Worm (Caenorhabditis elegans) whole organism, mixed stage, embryonic: ENCODE data around the gene F35H8.12.

Source experiments
- M03D4.4 ChIP-seq: sonication (generic microtip); optimal IDR thresholded peaks from 2 replicates; lab custom pipeline; 2017; ENCODE audit warnings: mild to moderate bottlenecking, missing genetic modification characterization, missing compliant biosample characterization
- ces-1 ChIP-seq: fragments of 150-350 bp; optimal IDR thresholded peaks from 2 replicates; lab custom pipeline; 2014; ENCODE audit warnings: missing biosample characterization, missing genetic modification reagents, missing genetic modification characterization
- lin-13 ChIP-seq: fragments of 150-350 bp; optimal IDR thresholded peaks from 2 replicates; lab custom pipeline; 2014; ENCODE audit warnings: missing biosample characterization, missing genetic modification characterization
- lsy-2 ChIP-seq: fragments of 150-350 bp; optimal IDR thresholded peaks from 2 replicates; lab custom pipeline; 2014; ENCODE audit warnings: missing biosample characterization, missing genetic modification characterization
- nhr-12 ChIP-seq: fragments of 150-350 bp; optimal IDR thresholded peaks from 2 replicates; lab custom pipeline; 2014; ENCODE audit warnings: missing biosample characterization, missing genetic modification characterization
- nhr-237 ChIP-seq: fragments of 150-350 bp; optimal IDR thresholded peaks from 2 replicates; lab custom pipeline; 2014; ENCODE audit warnings: missing biosample characterization, missing genetic modification characterization
- nhr-28 ChIP-seq: fragments of 150-350 bp; optimal IDR thresholded peaks from 2 replicates; lab custom pipeline; 2014; ENCODE audit warnings: missing biosample characterization, missing genetic modification characterization
- nhr-76 ChIP-seq: sonication (generic microtip); optimal IDR thresholded peaks from 2 replicates; lab custom pipeline; 2017; ENCODE audit warnings: missing biosample characterization, missing genetic modification characterization
- pha-4 ChIP-seq: fragments of 150-350 bp; optimal IDR thresholded peaks from 2 replicates; lab custom pipeline; 2018; ENCODE audit warnings: missing biosample characterization, missing genetic modification reagents, missing genetic modification characterization
- snpc-4 ChIP-seq: fragments of 150-350 bp; optimal IDR thresholded peaks from 2 replicates; lab custom pipeline; 2014; ENCODE audit warnings: missing biosample characterization, missing genetic modification characterization
- sptf-1 ChIP-seq: sonication (generic microtip); optimal IDR thresholded peaks from 2 replicates; lab custom pipeline; 2017; ENCODE audit warnings: mild to moderate bottlenecking, missing genetic modification characterization, moderate library complexity, missing compliant biosample characterization
- unc-62 ChIP-seq: fragments of 150-350 bp; optimal IDR thresholded peaks from 2 replicates; lab custom pipeline; 2014; ENCODE audit warnings: missing biosample characterization, missing genetic modification reagents, missing genetic modification characterization
- ztf-11 ChIP-seq: fragments of 150-350 bp; optimal IDR thresholded peaks from 2 replicates; lab custom pipeline; 2014; ENCODE audit warnings: missing biosample characterization, missing genetic modification characterization

ce11 chrII:9557437-9558150, 6.0 kb downstream of the F35H8.12 start, which contains the start of gene zfp-2:
- TF ChIP-seq ztf-11 (tag; lab: Kevin White, UChicago) (no peak), nhr-28 (tag; lab: Kevin White, UChicago) (no peak), nhr-12 (tag; lab: Kevin White, UChicago) (no peak), pha-4 (tag; lab: Kevin White, UChicago) (no peak), nhr-237 (tag; lab: Kevin White, UChicago) (no peak), sptf-1 (tag; lab: Kevin White, UChicago) (no peak), lsy-2 (peak; percentile 8), unc-62 (GFP tag; lab: Kevin White, UChicago) (no peak), M03D4.4 (tag; lab: Kevin White, UChicago) (no peak), ces-1 (GFP tag; lab: Kevin White, UChicago) (peak; percentile 82), lin-13 (no peak), nhr-76 (tag; lab: Kevin White, UChicago) (no peak), snpc-4 (no peak)
